Fruit fly (Drosophila melanogaster) whole organism, wandering third instar larva: ENCODE results near the gene Stat92E.

Experiments used
- Abd-B ChIP-seq: fragments of >200 bp; optimal IDR thresholded peaks from 2 replicates; lab custom pipeline; 2017; ENCODE audit warnings: missing biosample characterization, missing genetic modification characterization
- CG32264 ChIP-seq: fragments of 200-800 bp; sonication (Bioruptor generic); optimal IDR thresholded peaks from 2 replicates; lab custom pipeline; 2016; ENCODE audit warnings: missing biosample characterization, missing genetic modification characterization
- CG9705 ChIP-seq: fragments of 200-800 bp; sonication (Bioruptor generic); optimal IDR thresholded peaks from 2 replicates; lab custom pipeline; 2018; ENCODE audit warnings: missing biosample characterization, mild to moderate bottlenecking, missing genetic modification characterization
- CrebA ChIP-seq: fragments of 200-800 bp; sonication (Bioruptor generic); optimal IDR thresholded peaks from 2 replicates; lab custom pipeline; 2016; ENCODE audit warnings: missing biosample characterization, mild to moderate bottlenecking, missing genetic modification characterization, borderline replicate concordance
- Dfd ChIP-seq: fragments of >200 bp; optimal IDR thresholded peaks from 2 replicates; lab custom pipeline; 2017; ENCODE audit warnings: missing biosample characterization, missing genetic modification characterization
- Dif ChIP-seq: fragments of 200-275, 200-300 bp; sonication (Bioruptor generic); optimal IDR thresholded peaks from 2 replicates; lab custom pipeline; 2018; ENCODE audit warnings: missing biosample characterization, missing genetic modification characterization; ENCODE audit not compliant: partially characterized antibody
- GATAd ChIP-seq: sonication (Bioruptor generic); optimal IDR thresholded peaks from 2 replicates; lab custom pipeline; 2016; ENCODE audit warnings: missing biosample characterization, missing genetic modification characterization
- HLH106 ChIP-seq: fragments of 200-800 bp; optimal IDR thresholded peaks from 3 replicates; lab custom pipeline; 2019; ENCODE audit warnings: missing biosample characterization, mild to moderate bottlenecking, missing genetic modification characterization, moderate library complexity
- Hnf4 ChIP-seq: fragments of 200-800 bp; sonication (Bioruptor generic); optimal IDR thresholded peaks from 2 replicates; lab custom pipeline; 2016; ENCODE audit warnings: missing biosample characterization, mild to moderate bottlenecking, missing genetic modification characterization
- Hr78 ChIP-seq: fragments of >200 bp; optimal IDR thresholded peaks from 2 replicates; lab custom pipeline; 2017; ENCODE audit warnings: missing biosample characterization, missing genetic modification characterization
- Hr83 ChIP-seq: fragments of 200-300 bp; sonication (Bioruptor generic); optimal IDR thresholded peaks from 2 replicates; lab custom pipeline; 2016; ENCODE audit warnings: missing biosample characterization, mild to moderate bottlenecking, missing genetic modification characterization, moderate library complexity; ENCODE audit not compliant: poor library complexity, severe bottlenecking
- Jra ChIP-seq: sonication (Bioruptor generic); optimal IDR thresholded peaks from 2 replicates; lab custom pipeline; 2016; ENCODE audit warnings: missing biosample characterization, missing genetic modification characterization
- Mio ChIP-seq: sonication (Bioruptor generic); optimal IDR thresholded peaks from 2 replicates; lab custom pipeline; 2016; ENCODE audit warnings: missing biosample characterization, missing genetic modification characterization
- Myc ChIP-seq: fragments of >200 bp; optimal IDR thresholded peaks from 2 replicates; lab custom pipeline; 2017
- N ChIP-seq: fragments of >200 bp; optimal IDR thresholded peaks from 2 replicates; lab custom pipeline; 2018; ENCODE audit warnings: missing biosample characterization, missing external identifiers, missing genetic modification characterization
- OdsH ChIP-seq: fragments of 200-800 bp; sonication (Bioruptor generic); optimal IDR thresholded peaks from 2 replicates; lab custom pipeline; 2016; ENCODE audit warnings: missing biosample characterization, mild to moderate bottlenecking, missing genetic modification characterization
- Rel ChIP-seq, 2 experiments: fragments of 200-800 bp; sonication (Bioruptor generic) in 1 of 2; optimal IDR thresholded peaks; 2 replicates in 1 of 2; 3 replicates in 1 of 2; lab custom pipeline; 2016 to 2019; ENCODE audit warnings: mild to moderate bottlenecking in 2 of 2, missing biosample characterization in 2 of 2, missing genetic modification characterization in 2 of 2, moderate library complexity in 1 of 2
- Sp1 ChIP-seq: fragments of 200-800 bp; sonication (Bioruptor generic); optimal IDR thresholded peaks from 3 replicates; lab custom pipeline; 2019; ENCODE audit warnings: missing biosample characterization, mild to moderate bottlenecking, missing genetic modification characterization, moderate library complexity
- Vsx2 ChIP-seq: fragments of 200-300, 225-300 bp; sonication (Bioruptor generic); optimal IDR thresholded peaks from 2 replicates; lab custom pipeline; 2018; ENCODE audit warnings: missing biosample characterization, missing genetic modification characterization; ENCODE audit not compliant: partially characterized antibody
- br ChIP-seq: fragments of 200-800 bp; sonication (Bioruptor generic); optimal IDR thresholded peaks from 2 replicates; lab custom pipeline; 2016; ENCODE audit warnings: missing biosample characterization, missing genetic modification characterization
- brk ChIP-seq: fragments of 200-800 bp; sonication (Bioruptor generic); optimal IDR thresholded peaks from 2 replicates; lab custom pipeline; 2016; ENCODE audit warnings: missing biosample characterization, mild to moderate bottlenecking, missing genetic modification characterization
- dl ChIP-seq, 2 experiments: fragments of 175-275, 200-275 bp in 1 of 2; fragments of 200-275 bp in 1 of 2; sonication (Bioruptor generic); optimal IDR thresholded peaks; lab custom pipeline; 2018; ENCODE audit warnings: mild to moderate bottlenecking in 2 of 2, missing biosample characterization in 2 of 2, missing genetic modification characterization in 2 of 2, moderate library complexity in 2 of 2; ENCODE audit not compliant: partially characterized antibody in 2 of 2, insufficient read depth in 1 of 2
- dmrt93B ChIP-seq: fragments of 200-800 bp; sonication (Bioruptor generic); optimal IDR thresholded peaks from 2 replicates; lab custom pipeline; 2018; ENCODE audit warnings: missing biosample characterization, mild to moderate bottlenecking, missing genetic modification characterization
- dsf ChIP-seq: sonication (Bioruptor generic); optimal IDR thresholded peaks from 2 replicates; lab custom pipeline; 2016; ENCODE audit warnings: missing biosample characterization, missing genetic modification characterization, borderline replicate concordance
- ey ChIP-seq: fragments of 200-800 bp; sonication (Bioruptor generic); optimal IDR thresholded peaks from 2 replicates; lab custom pipeline; 2016; ENCODE audit warnings: missing biosample characterization, missing genetic modification characterization
- foxo ChIP-seq, 2 experiments: fragments of 200-800 bp; sonication (Bioruptor generic); optimal IDR thresholded peaks; 2 replicates in 1 of 2; 3 replicates in 1 of 2; lab custom pipeline; 2016 to 2017; ENCODE audit warnings: missing biosample characterization in 2 of 2, missing genetic modification characterization in 2 of 2
- fru ChIP-seq: fragments of 200-800 bp; sonication (Bioruptor generic); optimal IDR thresholded peaks from 3 replicates; lab custom pipeline; 2016; ENCODE audit warnings: missing biosample characterization, mild to moderate bottlenecking, missing genetic modification characterization
- h ChIP-seq: fragments of 200-800 bp; sonication (Bioruptor generic); optimal IDR thresholded peaks from 3 replicates; lab custom pipeline; 2016; ENCODE audit warnings: missing biosample characterization, mild to moderate bottlenecking, missing genetic modification characterization
- jim ChIP-seq: fragments of 175-275, 200-325 bp; sonication (Bioruptor generic); optimal IDR thresholded peaks from 2 replicates; lab custom pipeline; 2016; ENCODE audit warnings: missing biosample characterization, mild to moderate bottlenecking, missing genetic modification characterization
- lola ChIP-seq: fragments of >200 bp; optimal IDR thresholded peaks from 2 replicates; lab custom pipeline; 2017; ENCODE audit warnings: missing biosample characterization, missing genetic modification characterization
- pan ChIP-seq: fragments of >200 bp; optimal IDR thresholded peaks from 2 replicates; lab custom pipeline; 2017
- psq ChIP-seq: fragments of 200-800 bp; sonication (Bioruptor generic); optimal IDR thresholded peaks from 3 replicates; lab custom pipeline; 2017; ENCODE audit warnings: missing biosample characterization, mild to moderate bottlenecking, missing genetic modification characterization, moderate library complexity
- rgr ChIP-seq: fragments of 200-800 bp; sonication (Bioruptor generic); optimal IDR thresholded peaks from 3 replicates; lab custom pipeline; 2016; ENCODE audit warnings: missing biosample characterization, mild to moderate bottlenecking, missing genetic modification characterization
- sage ChIP-seq: fragments of 200-800 bp; sonication (Bioruptor generic); optimal IDR thresholded peaks from 2 replicates; lab custom pipeline; 2016; ENCODE audit warnings: missing biosample characterization, mild to moderate bottlenecking, missing genetic modification characterization
- sv ChIP-seq: fragments of 200-800 bp; sonication (Bioruptor generic); optimal IDR thresholded peaks from 3 replicates; lab custom pipeline; 2016; ENCODE audit warnings: missing biosample characterization, missing genetic modification characterization
- tai ChIP-seq: sonication (Bioruptor generic); optimal IDR thresholded peaks from 2 replicates; lab custom pipeline; 2016; ENCODE audit warnings: missing biosample characterization, missing genetic modification characterization
- usp ChIP-seq: fragments of >200 bp; optimal IDR thresholded peaks from 2 replicates; lab custom pipeline; 2017; ENCODE audit warnings: missing biosample characterization, missing genetic modification characterization
- woc ChIP-seq: sonication (Bioruptor generic); optimal IDR thresholded peaks from 2 replicates; lab custom pipeline; 2016; ENCODE audit warnings: missing biosample characterization, mild to moderate bottlenecking, missing genetic modification characterization

Gene Stat92E

dm6 chr3R:20588480-20588785 lies 36.3 kb upstream of the Stat92E start, which contains the start of gene Srp72 (continued):
- TF ChIP-seq sv: peak; percentile 48
- TF ChIP-seq sage (GFP tag; lab: Kevin White, UChicago): peak; percentile 59

- TF ChIP-seq sage (GFP tag; lab: Kevin White, UChicago): peak; percentile 35
- TF ChIP-seq ey: peak; percentile 92
- peak; percentile 93 for TF ChIP-seq OdsH (GFP tag; lab: Kevin White, UChicago)
- TF ChIP-seq Abd-B (GFP tag; lab: Kevin White, UChicago): no peak
- TF ChIP-seq GATAd (GFP tag; lab: Kevin White, UChicago): peak; percentile 34
- no peak for TF ChIP-seq lola (GFP tag; lab: Kevin White, UChicago)
- peak; percentile 89 for TF ChIP-seq rgr (GFP tag; lab: Kevin White, UChicago)
- TF ChIP-seq tai (GFP tag; lab: Kevin White, UChicago): no peak
- TF ChIP-seq Myc (lab: Kevin White, UChicago): no peak
- TF ChIP-seq Jra (GFP tag; lab: Kevin White, UChicago): peak; percentile 93
- peak; percentile 79 for TF ChIP-seq CG9705 (GFP tag; lab: Kevin White, UChicago)
- peak; percentile 88 for TF ChIP-seq Hnf4 (GFP tag; lab: Kevin White, UChicago)
- TF ChIP-seq psq (GFP tag; lab: Kevin White, UChicago): peak; percentile 88
- no peak for TF ChIP-seq pan (lab: Kevin White, UChicago)
- peak; percentile 77 for TF ChIP-seq dsf (GFP tag; lab: Kevin White, UChicago)
- no peak for TF ChIP-seq sv
- TF ChIP-seq woc (GFP tag; lab: Kevin White, UChicago): peak; percentile 79
- peak; percentile 61 for TF ChIP-seq Rel (GFP tag; optimal IDR thresholded peaks at IDR 0.05; lab: Kevin White, UChicago)
- TF ChIP-seq Rel (tag; optimal IDR thresholded peaks at IDR 0.05; lab: Kevin White, UChicago): peak; percentile 31
- peak in 1 of 2 experiments; percentile 93 for TF ChIP-seq foxo (GFP tag; optimal IDR thresholded peaks at IDR 0.05; lab: Kevin White, UChicago)
- TF ChIP-seq dmrt93B: peak; percentile 89
- no peak for TF ChIP-seq brk (GFP tag; lab: Kevin White, UChicago)
- TF ChIP-seq usp: no peak
- TF ChIP-seq N (GFP tag; lab: Kevin White, UChicago): peak; percentile 7
- peak; percentile 88 for TF ChIP-seq HLH106 (tag; lab: Kevin White, UChicago)
- no peak for TF ChIP-seq dl (GFP tag; optimal IDR thresholded peaks at IDR 0.05; lab: Kevin White, UChicago; ENCODE audit: insufficient read depth in 1 of 2, partially characterized antibody in 2 of 2)
- peak; percentile 94 for TF ChIP-seq h
- TF ChIP-seq CrebA (GFP tag; lab: Kevin White, UChicago): no peak
- no peak for TF ChIP-seq Hr78 (GFP tag; lab: Kevin White, UChicago)
- TF ChIP-seq Vsx2 (GFP tag; lab: Kevin White, UChicago): no peak
- TF ChIP-seq Mio (GFP tag; lab: Kevin White, UChicago): peak; percentile 37
- peak; percentile 91 for TF ChIP-seq Hr83 (GFP tag; lab: Kevin White, UChicago)
- TF ChIP-seq CG32264 (GFP tag; lab: Kevin White, UChicago): peak; percentile 78
- peak; percentile 91 for TF ChIP-seq fru (GFP tag; lab: Kevin White, UChicago)
- peak; percentile 91 for TF ChIP-seq Sp1
- no peak for TF ChIP-seq Dif (GFP tag; lab: Kevin White, UChicago)
- TF ChIP-seq Dfd (GFP tag; lab: Kevin White, UChicago): no peak
- TF ChIP-seq jim: no peak
- TF ChIP-seq br (GFP tag; lab: Kevin White, UChicago): peak; percentile 91
Observed at dm6 chr3R:20587630-20588479, 35.7 kb upstream of the Stat92E start, which contains the start of gene Septin2. Septin2 (minus strand) TSS chr3R:20588356.
